Fruit fly (Drosophila melanogaster) ovary, adult (tissue): ENCODE measurements around the gene SLIRP2.

Source experiments
- CG17801 ChIP-seq: fragments of 200-800 bp; optimal IDR thresholded peaks from 2 replicates; lab custom pipeline; 2019; ENCODE audit warnings: missing biosample characterization, mild to moderate bottlenecking, missing genetic modification characterization, moderate library complexity; ENCODE audit not compliant: partially characterized antibody

SLIRP2 gene

DNA sequence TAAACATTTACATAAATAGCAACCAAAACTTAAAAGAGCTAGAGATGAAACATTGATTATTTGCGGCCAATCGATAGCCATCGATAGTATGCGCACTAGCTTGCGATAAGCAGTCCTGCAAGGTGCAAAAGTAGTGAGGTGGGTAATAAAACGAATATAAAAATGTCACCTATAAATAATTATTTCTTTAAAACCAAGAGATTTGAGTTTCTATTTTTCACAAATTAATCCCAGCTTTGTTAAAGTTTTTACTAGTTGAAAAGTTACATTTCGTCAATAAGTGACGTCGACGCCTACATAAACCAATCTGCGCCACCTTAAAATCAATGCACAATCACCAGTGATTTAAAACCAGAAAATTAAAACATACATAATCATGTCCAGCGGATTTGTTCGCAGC lies at the start of gene SLIRP2, which contains the start of gene Mkk4:
Gene SLIRP2 (plus strand): TSS at position 344 of the 400 bp plus-strand sequence.
Gene Mkk4 (minus strand): TSS at position 56 of the 400 bp plus-strand sequence.
- TF ChIP-seq CG17801 (GFP tag; lab: Kevin White, UChicago), result peak; percentile 99

DNA sequence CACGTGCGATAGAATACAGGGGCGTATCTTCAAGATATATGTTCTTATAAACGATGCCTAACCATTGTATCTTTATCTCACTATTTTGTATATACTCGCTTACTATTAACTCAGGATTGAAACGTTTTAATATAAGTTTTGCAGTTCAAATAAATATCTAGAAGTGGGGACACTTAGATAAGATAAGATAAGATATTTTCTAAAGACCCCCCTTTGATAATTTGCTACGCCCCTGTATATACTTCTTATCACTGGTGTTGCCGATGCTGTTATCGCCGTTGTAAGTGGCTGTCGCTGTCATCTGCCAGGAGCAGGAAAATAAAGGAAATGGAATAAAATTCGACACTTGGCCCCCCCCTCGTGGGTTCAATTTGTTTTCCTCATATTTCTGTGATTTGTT lies 34.7 kb upstream of the SLIRP2 start:
- TF ChIP-seq CG17801 (GFP tag; lab: Kevin White, UChicago), result no peak

DNA sequence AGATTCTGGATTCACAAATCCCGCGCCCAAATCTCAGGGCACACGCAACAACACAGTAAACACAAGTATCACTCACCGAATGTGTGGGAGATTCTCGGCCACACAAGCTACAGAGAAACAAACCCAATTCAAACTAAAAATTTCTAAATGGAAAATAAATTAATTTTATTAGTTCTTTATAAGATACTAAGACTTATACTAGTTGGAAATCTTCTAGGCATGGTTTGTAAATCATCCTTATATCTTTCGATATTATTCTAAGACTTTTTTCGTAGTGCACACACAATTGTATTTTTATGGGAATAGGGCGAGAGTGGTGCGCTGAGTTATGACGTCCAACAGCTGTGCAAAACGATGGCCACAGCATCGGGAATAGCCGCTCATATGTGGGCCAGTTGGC lies 31.8 kb upstream of the SLIRP2 start:
- no peak for TF ChIP-seq CG17801 (GFP tag; lab: Kevin White, UChicago)

DNA sequence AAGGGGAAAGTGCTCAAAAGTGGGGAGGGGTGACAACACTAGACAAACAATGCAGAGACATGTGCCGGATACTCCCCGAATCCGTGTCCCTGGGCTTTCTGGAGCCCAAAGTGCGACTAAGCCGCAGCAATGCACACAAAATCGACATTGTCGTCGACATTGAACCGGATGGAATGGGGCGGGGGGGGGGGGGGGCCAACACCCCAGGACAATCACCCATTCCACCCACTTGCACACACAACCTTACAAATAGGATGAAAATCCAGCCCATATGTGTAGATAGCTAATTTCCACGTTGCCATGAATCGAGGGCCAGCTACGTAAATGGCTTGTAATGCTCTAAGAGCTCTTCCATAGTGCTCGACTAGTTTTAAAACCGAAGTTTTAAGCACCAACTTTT lies 30.1 kb upstream of the SLIRP2 start:
- TF ChIP-seq CG17801 (GFP tag; lab: Kevin White, UChicago), result no peak

DNA sequence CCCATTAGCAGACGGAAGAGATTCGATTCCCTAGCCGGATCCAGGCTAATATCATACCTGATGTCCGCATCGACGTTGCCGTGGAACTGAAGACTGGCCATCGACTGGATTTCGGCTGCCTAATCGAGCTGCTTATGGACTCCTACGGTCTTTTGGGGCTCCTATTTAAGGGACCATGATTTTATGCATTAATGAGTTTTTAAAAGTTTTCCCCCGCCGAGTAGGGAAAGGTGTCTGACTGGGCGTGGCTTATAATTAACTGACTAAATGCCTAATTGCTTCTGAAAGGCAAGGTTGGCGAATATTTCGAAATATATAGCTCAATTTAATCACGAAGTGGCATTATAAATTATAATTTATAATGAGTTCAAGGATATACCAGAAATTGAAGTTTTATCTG lies 15.1 kb upstream of the SLIRP2 start, which contains the start of gene Or85e:
Gene Or85e (minus strand): TSS at position 101 of the 400 bp plus-strand sequence.
- no peak for TF ChIP-seq CG17801 (GFP tag; lab: Kevin White, UChicago)

DNA sequence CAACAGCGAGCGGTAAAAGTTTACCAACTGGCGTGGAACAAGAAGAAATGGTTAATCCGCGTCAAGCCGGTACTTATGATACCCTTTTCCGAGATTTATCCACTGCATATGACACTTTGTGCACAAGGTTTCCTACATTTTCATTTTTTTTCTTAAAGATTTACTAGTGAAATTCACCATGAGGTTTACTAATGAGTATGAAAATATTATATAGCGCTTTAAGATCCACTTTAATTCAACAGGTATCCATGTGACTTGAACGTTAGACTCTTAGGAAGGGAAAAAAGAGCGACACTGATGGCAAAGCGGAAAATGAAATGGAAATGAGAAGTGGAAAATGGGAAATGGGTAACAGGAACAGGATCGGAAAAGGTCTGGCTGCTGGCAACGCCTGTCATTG lies 12.3 kb upstream of the SLIRP2 start:
- no peak for TF ChIP-seq CG17801 (GFP tag; lab: Kevin White, UChicago)

DNA sequence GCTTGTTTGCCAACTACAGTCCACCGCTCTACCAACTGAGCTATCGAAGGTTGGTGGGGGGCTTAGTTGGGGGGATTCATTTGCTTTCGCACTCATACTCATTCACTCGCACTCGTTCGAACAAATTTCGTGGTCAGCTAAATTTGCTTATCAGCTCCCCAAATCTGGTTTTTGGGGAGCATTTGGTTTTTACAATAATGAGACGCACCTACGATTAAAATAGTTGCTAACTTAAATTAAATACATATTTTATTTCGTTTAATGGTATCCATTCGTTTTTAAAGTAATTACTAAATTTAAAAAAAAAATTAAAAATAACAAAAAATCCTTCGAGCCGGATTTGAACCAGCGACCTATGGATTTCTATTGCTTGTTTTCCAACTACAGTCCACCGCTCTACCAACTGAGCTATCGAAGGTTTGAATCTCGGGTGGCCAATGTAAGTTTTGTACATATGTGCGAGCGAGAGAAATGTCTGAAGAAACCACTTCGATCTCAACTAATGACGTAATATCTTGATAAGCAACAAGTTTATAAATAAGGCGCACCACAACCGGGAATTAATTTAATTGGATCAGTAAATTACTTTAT lies 8.4 kb upstream of the SLIRP2 start:
- TF ChIP-seq CG17801 (GFP tag; lab: Kevin White, UChicago), result no peak

DNA sequence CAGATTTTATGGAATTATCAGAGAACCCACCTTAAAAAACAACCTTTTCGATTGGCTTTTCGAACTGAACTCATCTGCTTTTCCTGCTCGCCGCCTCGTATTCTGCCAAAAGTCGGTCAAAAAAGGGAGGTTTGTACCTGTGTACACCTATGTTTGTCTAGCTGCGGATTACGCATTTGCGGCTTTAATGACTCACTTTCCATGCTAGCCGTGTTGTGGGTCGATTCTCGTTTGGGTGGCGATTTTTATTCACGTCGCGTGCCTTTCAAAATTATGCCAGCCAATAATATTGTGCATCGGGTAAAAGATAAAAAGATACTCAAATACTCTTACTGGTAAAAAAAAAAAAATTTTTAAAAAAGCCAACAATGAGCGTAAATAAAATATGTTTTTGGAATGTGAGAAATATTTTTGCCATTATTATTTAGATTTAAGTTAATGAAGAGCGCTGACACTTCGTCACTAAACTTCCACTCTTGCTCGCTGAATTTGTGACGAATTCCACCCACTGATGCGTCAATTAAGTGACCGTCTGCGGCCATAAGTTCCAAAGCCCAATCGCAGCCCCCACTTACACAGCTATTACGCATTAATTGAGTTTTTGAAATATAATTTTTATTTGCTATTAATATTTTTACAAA lies 5.2 kb upstream of the SLIRP2 start, which contains the start of gene Cyp313b1:
Gene Cyp313b1 (minus strand): TSS at position 71 of the 641 bp plus-strand sequence.
- TF ChIP-seq CG17801 (GFP tag; lab: Kevin White, UChicago), result no peak

DNA sequence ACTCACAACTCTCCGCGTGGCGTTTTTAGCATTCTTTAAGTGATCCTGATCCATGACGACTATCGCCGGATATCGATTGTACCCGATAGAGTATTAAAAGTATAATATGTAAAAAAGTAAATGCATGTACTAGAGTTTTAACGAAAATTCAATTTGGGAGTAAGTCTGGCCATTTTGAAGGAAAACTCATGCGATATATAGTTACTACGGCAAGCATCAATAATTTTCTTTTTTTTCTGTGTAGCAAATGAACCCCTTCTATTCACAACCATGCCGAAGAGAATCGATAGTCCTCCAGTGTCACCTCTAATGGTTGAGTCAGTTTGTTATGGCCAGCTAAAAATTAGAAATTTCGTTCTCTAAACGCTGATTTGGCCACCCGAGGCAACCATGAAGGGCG lies 1.8 kb downstream of the SLIRP2 start, which contains the start of the genes Sys1 and Dhod:
Gene Sys1 (plus strand): TSS at position 91 of the 400 bp plus-strand sequence.
Gene Dhod (minus strand): TSS at position 186 of the 400 bp plus-strand sequence.
- peak; percentile 79 for TF ChIP-seq CG17801 (GFP tag; lab: Kevin White, UChicago)

DNA sequence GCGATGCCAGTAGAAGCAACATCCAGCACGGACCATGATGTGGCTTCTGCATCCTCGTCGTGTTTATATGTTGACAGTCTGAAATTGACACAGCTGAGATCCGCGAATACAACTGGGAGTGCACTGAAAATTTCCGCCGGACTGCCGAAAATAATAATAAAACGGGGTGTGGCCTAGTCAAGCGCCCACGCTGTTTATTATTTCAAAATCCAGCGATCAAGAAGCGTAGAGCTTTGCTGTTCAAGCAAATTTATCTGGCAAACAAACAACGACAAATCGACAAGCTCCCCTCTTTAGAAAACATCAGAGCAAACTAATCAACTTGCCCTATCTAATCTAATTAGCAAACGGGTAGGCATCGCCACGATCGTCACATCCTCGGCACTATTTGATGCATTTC lies 3.2 kb downstream of the SLIRP2 start:
- TF ChIP-seq CG17801 (GFP tag; lab: Kevin White, UChicago), result no peak

DNA sequence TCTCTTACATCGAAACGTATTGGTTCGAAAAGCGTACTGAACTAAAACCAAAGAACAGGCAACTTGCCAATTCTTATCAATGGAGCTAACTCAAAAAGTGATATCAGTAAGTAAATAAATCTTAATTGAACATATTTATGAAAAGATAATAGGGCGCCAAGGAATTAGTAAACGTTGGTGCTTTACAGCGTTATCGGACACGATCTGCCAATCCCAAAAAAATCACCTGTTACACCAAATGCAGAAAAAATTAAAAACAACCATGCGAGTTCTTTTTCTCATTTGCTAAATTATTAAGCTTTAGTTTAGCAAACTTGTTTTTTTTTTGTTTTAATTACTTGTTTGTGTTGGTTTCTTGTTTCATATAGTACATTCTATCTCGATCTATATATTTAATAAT lies 3.8 kb downstream of the SLIRP2 start, which contains the start of gene CG42489:
Gene CG42489 (minus strand): TSS at position 101 of the 400 bp plus-strand sequence.
- no peak for TF ChIP-seq CG17801 (GFP tag; lab: Kevin White, UChicago)

DNA sequence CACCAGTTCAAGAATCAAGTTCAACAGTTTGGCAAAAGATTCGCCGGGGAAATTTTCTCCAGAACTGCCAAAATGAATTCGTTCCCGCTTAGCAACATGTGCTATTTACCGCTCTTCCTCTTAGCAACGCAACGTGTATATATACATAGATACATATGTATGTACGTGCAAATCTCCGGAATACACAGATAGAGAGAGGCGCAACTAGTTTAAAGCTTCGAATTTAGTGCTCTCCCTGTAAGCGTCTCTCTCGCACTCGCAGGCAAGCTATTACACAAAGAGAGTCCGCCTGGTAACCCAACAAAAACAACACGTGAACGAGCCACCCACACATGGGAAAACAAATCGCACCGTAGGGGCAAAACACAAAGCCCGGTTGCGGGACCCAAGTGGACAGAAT lies 7.8 kb downstream of the SLIRP2 start:
- no peak for TF ChIP-seq CG17801 (GFP tag; lab: Kevin White, UChicago)

DNA sequence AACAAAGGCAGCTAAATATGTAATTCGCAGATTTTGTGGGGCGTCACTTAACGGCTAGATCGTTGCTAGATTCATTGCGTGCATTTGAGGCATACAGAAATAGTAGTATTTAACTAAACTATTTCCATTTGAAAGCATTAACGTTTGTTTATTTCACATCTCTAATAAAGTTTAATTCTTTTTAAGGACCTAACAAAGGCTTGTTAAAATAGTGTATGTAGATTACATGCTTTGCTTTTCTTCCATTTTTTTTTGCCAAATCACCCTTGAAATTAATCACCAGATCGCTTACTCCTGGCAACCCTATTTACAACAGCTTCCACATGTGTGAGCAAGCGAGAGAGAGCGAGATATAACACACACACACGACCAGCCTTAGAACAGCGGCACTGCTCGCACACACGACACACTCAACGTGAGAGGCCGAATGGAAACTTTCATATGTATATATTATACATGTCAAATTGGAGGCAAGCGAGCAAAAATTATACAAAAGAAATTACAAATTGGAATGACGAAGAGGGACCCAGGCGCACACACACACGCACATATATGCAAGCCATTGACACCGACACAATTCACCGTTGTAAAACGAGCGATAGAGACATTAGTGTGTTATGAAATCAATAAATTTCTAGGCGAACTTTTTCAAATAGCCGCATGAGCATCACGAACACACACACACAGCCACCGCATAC lies 8.5 kb downstream of the SLIRP2 start:
- TF ChIP-seq CG17801 (GFP tag; lab: Kevin White, UChicago), result peak; percentile 51

DNA sequence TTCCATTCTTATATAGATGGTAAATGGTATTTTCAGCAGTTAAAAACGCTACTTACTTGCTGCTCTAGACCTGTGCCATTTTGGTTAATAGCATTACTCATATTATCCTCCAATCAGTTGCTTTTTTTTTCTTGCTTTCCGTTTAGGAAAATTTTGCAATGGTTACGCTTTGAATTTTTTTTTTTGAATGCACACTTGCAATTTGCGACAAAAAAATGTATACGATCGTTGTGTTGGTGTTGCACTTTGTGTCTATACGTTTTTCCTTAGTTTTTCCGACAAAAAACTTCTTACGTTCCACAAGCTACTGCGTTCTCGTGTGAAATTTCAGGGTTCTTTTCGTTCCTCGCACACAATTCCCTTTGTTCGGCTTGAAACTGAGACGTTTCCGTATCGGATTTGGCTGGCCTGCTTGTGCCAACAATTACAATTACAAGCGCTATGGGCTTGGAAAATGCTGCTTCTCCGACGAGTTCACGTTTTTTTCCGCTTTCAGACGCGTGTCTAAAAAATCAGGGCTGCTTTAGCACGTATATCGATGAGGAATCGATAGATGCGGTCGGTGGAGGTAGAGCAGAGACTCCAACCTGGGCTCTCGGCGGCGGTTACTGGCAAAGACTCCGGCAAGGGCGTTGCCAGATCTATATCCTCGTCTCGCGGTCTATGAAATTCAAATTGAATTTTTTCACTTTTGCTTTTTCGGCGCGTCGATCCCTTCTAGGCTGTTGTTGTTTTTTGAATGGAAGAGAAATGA lies 9.2 kb downstream of the SLIRP2 start:
- TF ChIP-seq CG17801 (GFP tag; lab: Kevin White, UChicago), result peak; percentile 41
